Fruit fly (Drosophila melanogaster): ENCODE results near the gene CG6908.

Gene CG6908

DNA sequence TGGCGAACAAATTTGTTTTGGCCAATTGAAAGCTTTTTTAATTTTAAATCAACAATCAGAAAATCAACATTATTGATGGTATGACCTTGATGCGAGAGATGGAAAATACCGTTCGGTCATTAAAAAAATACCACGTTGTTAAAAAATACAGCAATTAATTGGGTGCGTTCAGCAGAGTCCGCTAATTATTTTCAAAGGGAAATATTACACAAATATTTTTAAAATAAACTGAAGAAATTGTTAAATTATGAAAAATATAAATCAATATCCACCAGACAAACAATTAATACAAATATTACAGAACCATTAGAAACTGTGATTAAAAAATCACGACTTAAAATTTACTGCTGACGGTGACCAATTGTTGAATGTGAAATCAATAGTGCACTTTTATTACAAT, 11.8 kb downstream of the CG6908 start, which contains the start of gene CG18476 (continued):
- TF ChIP-seq Opbp (GFP tag; IDR thresholded peaks at IDR 0.05; ENCODE audit: partially characterized antibody) (no peak), fd64A (GFP tag; optimal IDR thresholded peaks at IDR 0.05) (no peak), TFAM (GFP tag; optimal IDR thresholded peaks at IDR 0.05) (no peak), lab (GFP tag; optimal IDR thresholded peaks at IDR 0.05) (peak; percentile 93), Fer3 (tag; optimal IDR thresholded peaks at IDR 0.05) (peak; percentile 93), CG17912 (GFP tag; optimal IDR thresholded peaks at IDR 0.05) (peak; percentile 56), CG33557 (GFP tag; optimal IDR thresholded peaks at IDR 0.05) (peak; percentile 85), CG15601 (tag; optimal IDR thresholded peaks at IDR 0.05) (peak; percentile 91), CG10462 (GFP tag; optimal IDR thresholded peaks at IDR 0.05) (peak; percentile 72), CG10267 (tag; optimal IDR thresholded peaks at IDR 0.05) (peak; percentile 87), ase (GFP tag; IDR thresholded peaks at IDR 0.05) (peak; percentile 92), Abd-B (GFP tag; optimal IDR thresholded peaks at IDR 0.05) (peak; percentile 97), CG7987 (GFP tag; optimal IDR thresholded peaks at IDR 0.05) (peak; percentile 50), sima (GFP tag; optimal IDR thresholded peaks at IDR 0.05) (no peak), btn (GFP tag; optimal IDR thresholded peaks at IDR 0.05) (no peak), pros (GFP tag; optimal IDR thresholded peaks at IDR 0.05) (no peak), lbe (GFP tag; optimal IDR thresholded peaks at IDR 0.05) (peak; percentile 79), Doc3 (GFP tag; IDR thresholded peaks at IDR 0.05; ENCODE audit: partially characterized antibody) (no peak), CG3726 (GFP tag; IDR thresholded peaks at IDR 0.05) (peak; percentile 92), salm (tag; optimal IDR thresholded peaks at IDR 0.05) (peak; percentile 85), Ptx1 (GFP tag; IDR thresholded peaks at IDR 0.05) (peak; percentile 95), CG7745 (tag; optimal IDR thresholded peaks at IDR 0.05) (no peak), CG18619 (GFP tag; optimal IDR thresholded peaks at IDR 0.05) (peak; percentile 82), CG10209 (GFP tag; optimal IDR thresholded peaks at IDR 0.05) (peak; percentile 89), sob (GFP tag; IDR thresholded peaks at IDR 0.05) (peak; percentile 95), Kr (GFP tag; optimal IDR thresholded peaks at IDR 0.05) (no peak), CG8290 (GFP tag; optimal IDR thresholded peaks at IDR 0.05) (peak; percentile 78), CG8290 (tag; optimal IDR thresholded peaks at IDR 0.05) (peak in 1 of 2 experiments; percentile 63), CG17568 (GFP tag; optimal IDR thresholded peaks at IDR 0.05) (no peak), nau (GFP tag; optimal IDR thresholded peaks at IDR 0.05) (no peak), CG16863 (GFP tag; optimal IDR thresholded peaks at IDR 0.05) (peak; percentile 55), CG11560 (tag; IDR thresholded peaks at IDR 0.05) (peak; percentile 69), Vsx1 (GFP tag; optimal IDR thresholded peaks at IDR 0.05) (peak; percentile 83), oc (tag; optimal IDR thresholded peaks at IDR 0.05) (peak; percentile 85), CG13123 (GFP tag; optimal IDR thresholded peaks at IDR 0.05) (peak; percentile 66), ci (GFP tag; IDR thresholded peaks at IDR 0.05) (peak; percentile 95), sd (tag; optimal IDR thresholded peaks at IDR 0.05) (no peak), otp (GFP tag; IDR thresholded peaks at IDR 0.05) (peak; percentile 75; the same call in 2 of the 3 replicates), Gug (GFP tag; IDR thresholded peaks at IDR 0.05) (no peak; the same call in 2 of the 4 replicates), CG14667 (GFP tag; IDR thresholded peaks at IDR 0.05) (peak; percentile 88), bbx (GFP tag; IDR thresholded peaks at IDR 0.05; ENCODE audit: partially characterized antibody) (no peak), CG17328 (GFP tag; IDR thresholded peaks at IDR 0.05) (peak; percentile 93), dan (GFP tag; IDR thresholded peaks at IDR 0.05) (peak; percentile 12; the same call in 1 of the 2 replicates), dm (GFP tag; optimal IDR thresholded peaks at IDR 0.05) (peak; percentile 21), bigmax (GFP tag; optimal IDR thresholded peaks at IDR 0.05) (no peak), Dek (tag; optimal IDR thresholded peaks at IDR 0.05) (peak; percentile 94), Fer2 (tag; optimal IDR thresholded peaks at IDR 0.05) (peak; percentile 86), Optix (GFP tag; IDR thresholded peaks at IDR 0.05) (no peak), Dll (GFP tag; IDR thresholded peaks at IDR 0.05; ENCODE audit: partially characterized antibody) (no peak), CG4360 (GFP tag; IDR thresholded peaks at IDR 0.05) (peak; percentile 50; the same call in 1 of the 2 replicates)
